Fruit fly (Drosophila melanogaster) S2 (cell line): Measurements from ENCODE around the gene CG7341.

Source experiments
- CG8478 ChIP-seq: fragments of >200 bp; optimal IDR thresholded peaks from 2 replicates; lab custom pipeline; 2018
- CTCF ChIP-seq, 2 experiments: fragments of >200 bp; optimal IDR thresholded peaks; 2 replicates each; lab custom pipeline; 2018

The CG7341 gene

DNA sequence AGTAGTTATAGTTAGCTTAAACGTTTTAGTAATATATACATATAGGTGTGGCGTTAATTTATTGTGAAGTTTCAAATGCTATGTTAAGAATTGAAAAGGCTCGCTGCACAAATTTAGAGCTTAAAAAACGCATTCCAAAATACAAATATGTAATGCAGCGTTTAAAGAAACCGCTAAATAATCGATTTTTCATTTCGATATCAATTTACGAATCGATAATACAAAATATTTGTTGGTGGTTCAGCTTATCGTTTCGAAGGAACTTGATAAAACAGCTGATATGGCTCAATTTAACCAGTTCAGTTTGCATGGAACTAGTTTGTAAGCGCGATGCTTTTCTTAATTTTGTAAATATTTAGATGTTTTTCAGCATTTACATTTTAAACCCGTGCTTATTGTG lies at the start of gene CG7341, which contains the start of gene CG32195:
Gene CG7341 (plus strand): TSS at position 291 of the 400 bp plus-strand sequence.
Gene CG32195 (plus strand): TSS at position 291 of the 400 bp plus-strand sequence.
- TF ChIP-seq CTCF (optimal IDR thresholded peaks at IDR 0.05; lab: Kevin White, UChicago) (no peak), CG8478 (no peak)

DNA sequence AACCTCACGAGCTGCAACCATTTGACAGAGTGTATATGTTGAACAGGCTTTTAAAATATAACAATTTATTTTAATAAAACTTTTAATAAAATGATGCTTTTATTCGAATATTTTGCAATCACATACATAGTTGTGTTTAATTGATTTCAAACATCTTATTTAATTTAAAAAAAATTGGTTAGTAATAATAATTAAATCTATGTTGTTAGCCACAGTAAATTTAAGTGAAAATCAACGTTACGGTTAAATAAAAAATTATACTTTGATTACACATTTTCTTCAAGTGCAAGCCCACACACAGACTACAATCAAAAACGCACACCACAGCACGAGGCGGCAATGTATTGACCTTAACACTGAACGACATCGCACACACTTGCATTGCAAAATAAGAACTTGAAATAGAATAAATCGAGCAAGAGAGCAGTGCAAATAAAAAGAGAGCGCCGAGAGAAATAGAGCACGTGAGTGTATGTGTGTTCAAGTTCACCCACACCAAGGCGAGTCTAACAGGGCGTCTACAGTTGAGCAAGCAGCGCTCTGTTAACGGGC lies 49.7 kb upstream of the CG7341 start:
- TF ChIP-seq CG8478 (no peak), CTCF (optimal IDR thresholded peaks at IDR 0.05; lab: Kevin White, UChicago) (no peak)

DNA sequence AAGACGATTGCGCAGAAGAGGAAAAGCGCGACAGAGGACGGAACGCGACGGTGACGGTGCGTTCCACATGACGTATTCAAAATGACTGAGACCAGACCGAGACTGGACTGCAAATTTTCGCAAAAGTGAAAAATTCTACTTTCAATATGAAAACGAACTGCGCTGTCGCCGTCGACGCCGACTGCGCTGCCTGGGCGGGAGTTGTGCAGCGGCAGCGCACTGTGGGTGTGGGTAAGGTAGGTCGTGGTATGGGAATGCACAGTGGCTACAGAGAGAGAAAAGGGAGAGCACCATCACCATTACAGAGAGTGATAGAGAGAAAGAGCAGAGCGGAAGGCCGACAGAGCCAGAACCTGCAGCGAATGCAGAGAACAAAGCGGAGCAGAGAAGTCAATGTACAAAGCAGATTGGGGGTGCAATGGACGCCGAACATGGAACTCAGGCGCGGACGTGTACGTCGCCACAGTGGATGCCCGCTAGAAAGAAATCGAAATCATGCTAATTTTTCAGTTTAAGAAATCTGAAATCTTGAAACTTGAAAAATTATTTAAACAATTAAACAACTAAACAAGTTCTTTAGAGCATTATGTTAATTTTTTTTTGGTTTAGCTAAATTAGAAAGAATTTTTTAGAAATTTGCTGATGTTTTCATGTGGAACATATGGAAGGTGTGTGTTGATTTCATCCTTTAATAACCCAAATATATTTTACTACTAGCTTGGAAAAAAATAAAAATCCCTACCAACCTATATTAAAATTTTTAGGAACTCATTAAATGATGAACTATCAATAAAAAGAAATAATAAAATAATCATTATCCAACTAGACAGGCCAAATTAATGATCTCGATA lies 47.9 kb upstream of the CG7341 start, which contains the start of gene Eip75B:
Gene Eip75B (minus strand): TSS at position 65 of the 851 bp plus-strand sequence.
- TF ChIP-seq CTCF (optimal IDR thresholded peaks at IDR 0.05; lab: Kevin White, UChicago) (no peak), CG8478 (no peak)

DNA sequence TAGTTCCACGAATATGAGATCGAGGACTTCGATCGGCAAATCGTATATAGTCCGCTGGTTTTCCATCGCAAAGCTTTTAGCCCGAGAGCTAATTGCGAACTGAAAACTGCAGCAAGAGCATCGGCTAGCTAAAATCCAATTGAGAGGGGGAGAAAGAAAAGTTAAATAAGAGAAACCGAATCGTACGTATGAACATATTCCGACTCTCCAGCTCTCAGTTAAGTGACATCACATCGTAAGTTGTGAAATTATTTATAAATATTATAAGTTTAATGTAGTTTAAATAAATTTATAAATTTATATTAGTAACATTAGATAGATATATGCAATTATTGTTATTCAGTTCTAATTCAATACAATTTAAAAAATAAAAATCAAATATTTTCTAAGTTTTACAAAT lies 42.7 kb upstream of the CG7341 start, which contains the start of gene CG44006:
Gene CG44006 (minus strand): TSS at position 101 of the 400 bp plus-strand sequence.
- TF ChIP-seq CG8478 (no peak), CTCF (optimal IDR thresholded peaks at IDR 0.05; lab: Kevin White, UChicago) (no peak)

DNA sequence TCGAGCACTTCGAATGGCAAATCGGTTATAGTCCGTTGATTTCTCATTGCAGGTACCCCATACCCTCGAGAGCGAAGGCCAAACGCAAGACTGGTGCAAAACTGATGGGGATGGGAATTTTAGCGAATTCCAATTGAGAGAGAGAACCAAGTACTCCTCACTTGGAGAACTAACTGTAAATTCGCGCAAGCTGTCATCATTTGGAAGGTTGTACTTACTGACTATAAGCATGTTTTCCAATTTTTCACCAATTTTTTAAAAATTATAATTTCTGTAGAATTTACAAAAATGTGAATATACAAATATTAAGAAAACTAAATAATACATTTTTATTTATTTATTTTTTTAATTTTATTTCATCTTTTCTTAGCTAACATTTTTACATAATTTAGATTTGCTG lies 40.7 kb upstream of the CG7341 start, which contains the start of gene CG44005:
Gene CG44005 (minus strand): TSS at position 101 of the 400 bp plus-strand sequence.
- no peak for TF ChIP-seq CTCF (optimal IDR thresholded peaks at IDR 0.05; lab: Kevin White, UChicago)
- TF ChIP-seq CG8478: no peak

DNA sequence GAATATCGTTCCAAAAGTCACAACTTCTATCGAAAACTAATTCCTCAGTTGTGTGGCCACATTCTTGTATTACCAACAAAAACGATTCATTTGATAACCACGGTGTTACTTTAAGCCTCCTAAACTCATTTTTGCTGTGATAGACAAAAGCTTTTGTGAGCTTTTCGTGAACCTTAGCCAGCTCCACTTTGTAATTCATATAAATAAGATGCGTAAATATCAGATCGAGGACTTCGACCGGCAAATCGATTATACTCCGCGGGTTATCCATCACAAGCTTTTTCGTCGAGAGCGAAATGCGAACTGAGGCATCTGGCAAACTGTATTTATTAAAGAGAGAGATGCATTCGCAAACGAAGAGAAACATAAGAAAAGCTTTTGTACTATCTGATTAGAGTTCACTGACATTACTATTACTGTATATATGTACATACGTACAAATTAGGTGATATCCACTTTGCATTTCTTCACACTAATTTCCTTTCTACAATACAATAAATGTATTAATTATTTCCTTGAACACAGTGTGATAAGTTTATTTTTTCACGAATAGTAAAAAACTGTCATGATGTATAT lies 39.1 kb upstream of the CG7341 start, which contains the start of gene CG44004:
Gene CG44004 (minus strand): TSS at position 305 of the 576 bp plus-strand sequence.
- TF ChIP-seq CG8478 (no peak), CTCF (optimal IDR thresholded peaks at IDR 0.05; lab: Kevin White, UChicago) (no peak)

DNA sequence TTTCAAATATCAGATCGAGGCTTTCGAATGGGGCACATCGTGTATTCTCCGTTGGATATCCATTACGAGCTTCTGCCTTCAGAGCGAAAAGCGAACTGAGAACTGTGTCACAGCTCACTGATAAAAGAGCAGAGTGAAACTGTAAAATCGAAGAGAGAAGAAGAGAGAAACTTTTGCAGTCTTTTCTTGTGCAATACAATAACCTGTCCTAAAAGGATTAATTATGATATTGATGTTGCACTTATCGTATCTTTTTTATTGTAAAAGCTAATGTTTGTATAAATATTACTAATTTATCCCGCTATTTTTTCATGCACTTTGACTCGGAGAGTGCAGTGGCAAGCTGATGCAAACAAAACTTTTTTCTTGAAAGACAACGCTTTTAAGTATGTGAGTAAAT lies 37.8 kb upstream of the CG7341 start:
- no peak for TF ChIP-seq CG8478
- TF ChIP-seq CTCF (optimal IDR thresholded peaks at IDR 0.05; lab: Kevin White, UChicago): no peak

DNA sequence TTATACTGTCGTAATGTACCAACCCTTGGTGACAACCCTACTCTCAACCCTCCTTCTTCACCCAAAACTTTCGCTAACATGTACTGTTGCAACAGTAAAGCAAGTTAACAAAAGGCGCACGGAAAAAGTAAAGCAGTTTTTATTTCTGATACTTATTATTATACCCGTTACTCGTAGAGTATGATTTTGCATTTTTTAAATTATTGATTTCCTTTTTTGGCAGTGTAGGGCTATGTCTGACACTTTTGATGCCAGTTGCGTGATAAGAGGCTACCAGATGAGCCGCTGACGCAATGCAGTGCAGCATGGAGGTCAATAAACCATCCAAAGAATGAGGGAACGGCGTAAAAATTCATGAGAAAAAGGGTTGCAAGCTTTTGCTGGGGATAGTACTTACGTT lies 36.9 kb upstream of the CG7341 start:
- TF ChIP-seq CG8478: no peak
- no peak for TF ChIP-seq CTCF (optimal IDR thresholded peaks at IDR 0.05; lab: Kevin White, UChicago)

DNA sequence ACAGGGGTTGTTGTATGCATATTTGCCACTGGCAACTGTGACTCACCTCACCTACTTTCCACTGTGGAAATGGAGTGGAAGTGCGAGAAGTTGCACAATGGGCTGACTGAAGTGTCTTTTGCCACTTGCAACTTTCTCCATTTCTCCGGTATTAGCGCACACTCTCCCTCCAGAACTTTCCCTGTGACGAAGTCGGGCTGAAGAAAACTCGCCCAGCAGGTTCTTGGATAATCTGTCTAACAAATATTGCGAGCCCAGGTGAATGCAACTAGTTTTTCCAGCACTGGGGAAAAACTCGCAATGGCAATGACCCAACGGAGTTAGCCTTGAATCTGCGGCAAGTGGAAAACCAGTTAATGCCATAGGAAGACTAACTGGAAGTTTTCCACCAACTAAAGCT lies 36.1 kb upstream of the CG7341 start:
- TF ChIP-seq CTCF (optimal IDR thresholded peaks at IDR 0.05; lab: Kevin White, UChicago) (no peak), CG8478 (no peak)

DNA sequence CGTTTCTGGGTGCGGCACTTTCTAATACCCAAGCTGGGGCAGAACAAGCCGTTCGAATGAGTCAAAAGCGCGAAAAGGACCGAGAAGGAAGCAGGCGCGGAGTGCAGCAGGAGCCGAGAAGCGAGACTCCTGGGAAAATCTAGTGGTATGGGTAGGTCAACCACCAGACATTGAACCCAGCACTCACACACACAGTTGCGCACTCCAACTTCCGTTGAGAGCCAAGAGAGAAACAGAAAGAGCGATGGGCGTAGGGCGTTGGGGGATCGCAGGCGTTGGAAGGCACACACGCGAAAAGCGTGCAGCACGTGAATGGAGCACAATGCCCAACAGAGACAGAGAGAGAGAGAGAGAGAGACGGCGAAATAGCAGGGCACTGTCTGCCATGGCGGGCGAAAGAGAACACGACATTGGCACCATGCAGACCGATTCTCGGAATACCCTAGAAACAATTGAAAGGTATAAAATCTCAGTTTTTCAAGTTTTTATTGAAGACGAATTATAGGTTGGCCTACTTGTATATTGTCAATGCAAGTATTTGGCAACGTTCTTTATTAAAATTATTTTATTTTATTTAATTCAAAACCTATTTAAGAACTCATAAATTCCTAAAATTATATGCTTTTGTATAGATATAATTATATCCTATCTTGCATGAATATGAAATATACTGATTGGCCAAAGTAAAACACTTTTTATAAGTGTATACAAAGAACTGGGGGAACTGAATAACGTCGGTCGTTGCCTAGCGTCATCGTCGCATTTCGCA lies 34.9 kb upstream of the CG7341 start:
- no peak for TF ChIP-seq CTCF (optimal IDR thresholded peaks at IDR 0.05; lab: Kevin White, UChicago)
- TF ChIP-seq CG8478: no peak

DNA sequence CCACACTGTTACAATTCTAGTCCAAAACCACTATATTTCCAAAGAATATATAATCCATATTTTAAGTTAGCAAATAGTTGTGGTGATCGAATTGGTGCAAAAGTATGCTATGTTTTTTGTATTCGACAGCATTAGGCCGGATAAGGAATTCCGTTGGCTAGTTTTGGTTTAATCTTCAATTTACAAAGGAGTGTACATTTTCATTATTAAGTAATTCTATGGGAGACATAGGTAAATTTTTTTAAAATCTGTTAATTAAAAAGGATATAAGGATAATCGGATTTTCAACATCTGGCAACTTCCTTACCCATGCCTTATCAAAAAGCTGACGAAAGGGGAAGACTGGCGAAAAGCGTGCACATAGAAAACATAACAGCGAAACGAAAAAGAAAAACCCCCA lies 34.1 kb upstream of the CG7341 start:
- TF ChIP-seq CTCF (optimal IDR thresholded peaks at IDR 0.05; lab: Kevin White, UChicago) (no peak), CG8478 (no peak)

DNA sequence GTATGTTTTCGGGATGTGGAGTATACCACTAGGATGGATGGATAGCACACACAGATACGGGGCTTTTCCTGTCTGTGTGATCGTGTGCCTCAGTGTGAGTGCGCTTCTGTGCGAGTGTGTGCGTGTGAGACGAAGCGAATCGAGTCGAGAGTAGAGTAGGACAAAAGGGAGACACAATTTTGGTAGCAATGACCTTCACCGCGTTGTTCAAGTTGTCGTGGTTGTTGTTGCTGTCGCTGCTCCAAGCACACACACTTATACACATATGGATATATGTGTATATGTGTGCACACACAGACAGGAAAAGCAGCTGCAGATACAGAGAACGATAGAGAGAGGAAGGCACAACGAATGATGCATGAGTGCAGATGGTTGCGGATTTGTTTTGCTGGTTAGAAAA lies 33.6 kb upstream of the CG7341 start:
- TF ChIP-seq CTCF (optimal IDR thresholded peaks at IDR 0.05; lab: Kevin White, UChicago) (no peak), CG8478 (no peak)

DNA sequence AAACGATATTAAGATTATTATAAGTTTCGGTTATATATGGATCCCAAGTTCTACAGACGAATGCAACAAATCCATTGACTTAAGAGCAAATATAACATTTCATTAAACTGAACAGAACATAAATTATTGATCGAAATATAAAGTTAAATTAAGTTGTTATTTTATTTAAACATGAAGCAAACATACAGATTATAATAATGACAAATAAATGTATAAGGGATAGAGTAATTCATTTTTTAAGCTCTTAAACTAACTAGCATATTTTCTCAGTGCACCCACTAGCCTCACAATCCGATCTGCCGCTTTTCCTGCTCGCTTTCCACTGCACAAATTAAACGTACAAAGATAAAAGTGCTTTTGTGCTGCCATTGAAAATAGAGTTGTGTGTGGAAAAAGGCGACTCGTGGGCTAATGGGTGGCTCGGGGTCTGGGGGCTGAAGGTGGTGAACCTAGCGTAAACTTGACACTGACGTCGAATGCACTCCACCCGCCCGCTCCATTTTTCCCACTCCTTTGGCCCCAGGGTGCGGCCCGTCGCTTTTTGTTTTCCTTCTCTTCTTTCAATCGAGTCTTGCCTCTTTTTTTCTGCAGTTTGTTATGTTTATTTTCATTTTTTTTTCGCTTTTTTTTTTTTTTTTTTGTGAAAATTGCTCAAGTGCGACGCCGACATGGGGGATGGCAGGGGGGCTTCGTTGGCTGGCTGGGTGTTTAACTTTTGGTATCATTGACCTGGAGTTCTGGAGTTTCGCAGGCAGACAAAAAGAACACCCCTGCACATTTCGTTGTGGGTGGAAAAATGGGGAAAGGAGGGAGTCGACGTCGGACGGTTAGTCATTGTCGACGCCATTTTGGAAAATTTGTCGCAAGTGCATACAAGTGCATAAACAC lies 32.9 kb upstream of the CG7341 start:
- TF ChIP-seq CG8478 (no peak), CTCF (optimal IDR thresholded peaks at IDR 0.05; lab: Kevin White, UChicago) (no peak)

DNA sequence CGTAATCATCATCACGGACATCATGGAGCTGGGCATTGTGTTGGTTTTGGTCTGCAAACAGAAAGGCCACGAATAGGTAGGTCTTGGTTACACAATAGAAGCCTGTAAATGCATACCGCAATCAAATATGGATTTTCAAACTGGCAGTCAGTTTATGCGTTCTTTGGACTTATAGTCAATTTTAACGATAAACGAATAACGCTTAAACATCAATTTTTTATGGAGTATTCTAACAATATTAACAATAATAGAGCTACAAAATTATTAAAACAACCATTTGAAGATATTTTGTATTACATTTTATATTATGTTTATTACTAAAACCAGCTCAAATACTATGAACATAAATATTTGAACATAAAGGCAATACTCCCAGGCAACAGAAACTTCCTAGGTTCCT lies 31.3 kb upstream of the CG7341 start:
- TF ChIP-seq CTCF (optimal IDR thresholded peaks at IDR 0.05; lab: Kevin White, UChicago) (no peak), CG8478 (no peak)
